Worm (Caenorhabditis elegans) whole organism, L3 larva: ENCODE data around the gene mks-1.

Experiments
- R02D3.7 ChIP-seq: fragments of 150-350 bp; optimal IDR thresholded peaks from 2 replicates; lab custom pipeline; 2014; ENCODE audit warnings: missing biosample characterization, missing genetic modification characterization
- ZK546.5 ChIP-seq: sonication (generic microtip); optimal IDR thresholded peaks from 2 replicates; lab custom pipeline; 2017; ENCODE audit warnings: missing biosample characterization, missing genetic modification characterization
- aly-2 ChIP-seq: fragments of 150-350 bp; optimal IDR thresholded peaks from 2 replicates; lab custom pipeline; 2014; ENCODE audit warnings: missing biosample characterization, missing genetic modification characterization
- ceh-16 ChIP-seq: sonication (generic microtip); optimal IDR thresholded peaks from 2 replicates; lab custom pipeline; 2017; ENCODE audit warnings: missing biosample characterization, missing genetic modification characterization
- ceh-28 ChIP-seq: fragments of 150-350 bp; optimal IDR thresholded peaks from 2 replicates; lab custom pipeline; 2014; ENCODE audit warnings: missing biosample characterization, missing genetic modification reagents, missing genetic modification characterization
- ceh-82 ChIP-seq: fragments of 150-350 bp; optimal IDR thresholded peaks from 2 replicates; lab custom pipeline; 2014; ENCODE audit warnings: missing biosample characterization, missing genetic modification characterization
- ceh-9 ChIP-seq: sonication (generic microtip); optimal IDR thresholded peaks from 2 replicates; lab custom pipeline; 2018; ENCODE audit warnings: missing biosample characterization, missing genetic modification characterization
- egl-27 ChIP-seq: sonication (generic microtip); optimal IDR thresholded peaks from 4 replicates; lab custom pipeline; 2017; ENCODE audit warnings: missing biosample characterization, missing genetic modification reagents, missing genetic modification characterization
- egl-5 ChIP-seq: fragments of 150-350 bp; optimal IDR thresholded peaks from 2 replicates; lab custom pipeline; 2017; ENCODE audit warnings: missing biosample characterization, missing genetic modification reagents, missing genetic modification characterization, inconsistent platforms
- elt-1 ChIP-seq: fragments of 150-350 bp; optimal IDR thresholded peaks from 2 replicates; lab custom pipeline; 2014; ENCODE audit warnings: missing biosample characterization, missing genetic modification characterization
- elt-2 ChIP-seq: sonication (generic microtip); optimal IDR thresholded peaks from 2 replicates; lab custom pipeline; 2016; ENCODE audit warnings: missing genetic modification reagents, mild to moderate bottlenecking, missing genetic modification characterization, missing compliant biosample characterization
- elt-3 ChIP-seq, 3 experiments: fragments of 150-350 bp in 1 of 3; sonication (generic microtip) in 2 of 3; optimal IDR thresholded peaks; 2 replicates in 2 of 3; 4 replicates in 1 of 3; lab custom pipeline; 2014 to 2017; ENCODE audit warnings: missing biosample characterization in 3 of 3, missing genetic modification characterization in 3 of 3
- eor-1 ChIP-seq, 2 experiments: fragments of 150-350 bp; optimal IDR thresholded peaks; 2 replicates each; lab custom pipeline; 2014 to 2018; ENCODE audit warnings: missing biosample characterization in 2 of 2, missing genetic modification characterization in 2 of 2
- fkh-2 ChIP-seq: fragments of 150-350 bp; optimal IDR thresholded peaks from 2 replicates; lab custom pipeline; 2014; ENCODE audit warnings: missing biosample characterization, missing genetic modification reagents, missing genetic modification characterization
- hmg-11 ChIP-seq: sonication (generic microtip); optimal IDR thresholded peaks from 2 replicates; lab custom pipeline; 2016; ENCODE audit warnings: missing genetic modification characterization, missing compliant biosample characterization
- lin-15B ChIP-seq: fragments of 150-350 bp; optimal IDR thresholded peaks from 2 replicates; lab custom pipeline; 2014; ENCODE audit warnings: missing biosample characterization, missing genetic modification characterization
- lin-39 ChIP-seq: fragments of 150-350 bp; optimal IDR thresholded peaks from 2 replicates; lab custom pipeline; 2018; ENCODE audit warnings: missing biosample characterization, missing genetic modification reagents, missing genetic modification characterization
- mdl-1 ChIP-seq: fragments of 150-350 bp; optimal IDR thresholded peaks from 2 replicates; lab custom pipeline; 2014; ENCODE audit warnings: missing biosample characterization, missing genetic modification characterization
- mml-1 ChIP-seq: fragments of 150-350 bp; sonication (generic microtip); optimal IDR thresholded peaks from 3 replicates; lab custom pipeline; 2014; ENCODE audit warnings: missing biosample characterization, missing genetic modification characterization
- nfya-1 ChIP-seq: sonication (generic microtip); optimal IDR thresholded peaks from 2 replicates; lab custom pipeline; 2017; ENCODE audit warnings: missing genetic modification characterization, mild to moderate bottlenecking, missing compliant biosample characterization, antibody characterized with exemption, moderate library complexity; ENCODE audit not compliant: insufficient read depth
- nhr-11 ChIP-seq: fragments of 150-350 bp; optimal IDR thresholded peaks from 2 replicates; lab custom pipeline; 2014; ENCODE audit warnings: missing biosample characterization, missing genetic modification characterization
- nhr-12 ChIP-seq: fragments of 150-350 bp; optimal IDR thresholded peaks from 2 replicates; lab custom pipeline; 2014; ENCODE audit warnings: missing biosample characterization, missing genetic modification characterization
- nhr-23 ChIP-seq: fragments of 150-350 bp; optimal IDR thresholded peaks from 2 replicates; lab custom pipeline; 2014; ENCODE audit warnings: missing biosample characterization, missing genetic modification reagents, missing genetic modification characterization
- nhr-237 ChIP-seq: fragments of 150-350 bp; optimal IDR thresholded peaks from 2 replicates; lab custom pipeline; 2014; ENCODE audit warnings: missing biosample characterization, missing genetic modification characterization
- nhr-43 ChIP-seq: sonication (generic microtip); optimal IDR thresholded peaks from 2 replicates; lab custom pipeline; 2016; ENCODE audit warnings: mild to moderate bottlenecking, missing genetic modification characterization, missing compliant biosample characterization; ENCODE audit not compliant: poor library complexity, severe bottlenecking
- nhr-67 ChIP-seq: fragments of 150-350 bp; optimal IDR thresholded peaks from 2 replicates; lab custom pipeline; 2014; ENCODE audit warnings: missing biosample characterization, missing genetic modification characterization
- nhr-76 ChIP-seq: fragments of 150-350 bp; sonication (generic microtip); optimal IDR thresholded peaks from 5 replicates; lab custom pipeline; 2014; ENCODE audit warnings: missing biosample characterization, missing genetic modification characterization
- nhr-77 ChIP-seq: fragments of 150-350 bp; optimal IDR thresholded peaks from 2 replicates; lab custom pipeline; 2014; ENCODE audit warnings: missing biosample characterization, missing genetic modification characterization
- pha-4 ChIP-seq: fragments of 150-350 bp; optimal IDR thresholded peaks from 2 replicates; lab custom pipeline; 2014; ENCODE audit warnings: missing biosample characterization, missing genetic modification reagents, missing genetic modification characterization
- pqm-1 ChIP-seq: fragments of 150-350 bp; optimal IDR thresholded peaks from 2 replicates; lab custom pipeline; 2017; ENCODE audit warnings: missing biosample characterization, missing genetic modification characterization, inconsistent platforms
- sea-2 ChIP-seq: fragments of 150-350 bp; sonication (generic microtip); optimal IDR thresholded peaks from 4 replicates; lab custom pipeline; 2014; ENCODE audit warnings: missing biosample characterization, missing genetic modification reagents, missing genetic modification characterization
- skn-1 ChIP-seq: fragments of 150-350 bp; optimal IDR thresholded peaks from 2 replicates; lab custom pipeline; 2014; ENCODE audit warnings: missing biosample characterization, missing genetic modification characterization
- snpc-4 ChIP-seq: fragments of 150-350 bp; optimal IDR thresholded peaks from 2 replicates; lab custom pipeline; 2014; ENCODE audit warnings: missing biosample characterization, missing genetic modification characterization
- tbx-2 ChIP-seq: sonication (generic microtip); optimal IDR thresholded peaks from 2 replicates; lab custom pipeline; 2016; ENCODE audit warnings: mild to moderate bottlenecking, missing genetic modification characterization, missing compliant biosample characterization
- unc-39 ChIP-seq: sonication (generic microtip); optimal IDR thresholded peaks from 4 replicates; lab custom pipeline; 2017; ENCODE audit warnings: missing biosample characterization, missing genetic modification characterization
- unc-62 ChIP-seq: fragments of 150-350 bp; sonication (generic microtip); optimal IDR thresholded peaks from 4 replicates; lab custom pipeline; 2014; ENCODE audit warnings: missing biosample characterization, missing genetic modification reagents, missing genetic modification characterization
- zag-1 ChIP-seq: fragments of 150-350 bp; optimal IDR thresholded peaks from 2 replicates; lab custom pipeline; 2014; ENCODE audit warnings: missing biosample characterization, missing genetic modification characterization
- ztf-11 ChIP-seq: fragments of 150-350 bp; optimal IDR thresholded peaks from 2 replicates; lab custom pipeline; 2014; ENCODE audit warnings: missing biosample characterization, missing genetic modification characterization
- ztf-4 ChIP-seq: fragments of 150-350 bp; optimal IDR thresholded peaks from 2 replicates; lab custom pipeline; 2014; ENCODE audit warnings: missing biosample characterization, missing genetic modification characterization

The mks-1 gene

DNA sequence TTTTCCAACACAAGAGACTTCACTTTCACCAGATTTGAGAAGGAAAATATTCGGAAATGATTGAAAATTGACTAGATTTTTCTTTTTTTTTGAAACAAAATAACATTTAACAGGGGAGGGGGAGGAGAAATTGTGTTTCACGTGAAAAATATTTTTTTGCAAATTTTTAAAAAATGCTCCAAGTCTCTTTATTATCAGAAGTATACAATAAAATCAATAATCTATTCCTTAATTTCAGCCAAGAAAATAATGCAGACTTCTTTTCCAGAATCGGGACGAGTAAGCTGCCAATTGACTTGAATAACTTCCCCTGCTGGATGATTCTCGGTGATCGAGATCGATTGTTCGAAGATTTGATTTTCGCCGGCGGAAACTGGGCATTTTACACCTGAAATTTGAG, 12.2 kb downstream of the mks-1 start, which contains the start of gene R148.7:
Gene R148.7, minus strand, starts transcription at position 101 of the 400 bp plus-strand sequence.
- TF ChIP-seq hmg-11 (tag; lab: Kevin White, UChicago) (no peak), nhr-67 (no peak), egl-5 (tag; lab: Kevin White, UChicago) (no peak), ztf-4 (no peak), ceh-9 (tag; lab: Kevin White, UChicago) (no peak), fkh-2 (tag; lab: Kevin White, UChicago) (no peak), ztf-11 (no peak), nhr-77 (tag; lab: Kevin White, UChicago) (no peak), skn-1 (tag; lab: Kevin White, UChicago) (no peak), egl-27 (tag; lab: Kevin White, UChicago) (no peak), ceh-82 (no peak), tbx-2 (tag; lab: Kevin White, UChicago) (no peak)
- TF ChIP-seq, all 47 proteins: peak for 0

DNA sequence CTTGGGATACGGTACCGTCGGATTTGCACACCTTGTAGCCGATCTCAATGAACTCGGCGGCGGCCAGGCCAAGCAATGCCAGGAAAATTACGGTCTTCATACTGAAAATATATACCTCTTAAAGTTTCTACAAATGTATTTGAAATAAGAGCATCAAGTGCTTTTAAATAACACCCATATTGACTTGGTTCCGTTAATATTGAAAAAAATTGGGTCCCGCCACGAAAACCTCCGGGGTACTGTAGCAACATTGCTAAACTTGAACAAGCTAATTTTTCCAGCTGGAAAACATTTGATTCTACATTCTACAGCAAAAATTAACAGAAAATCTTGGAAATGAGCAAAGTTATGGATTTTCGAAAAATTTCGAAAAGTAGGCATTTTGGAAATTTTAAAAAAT, 13.3 kb downstream of the mks-1 start, which contains the start of gene heh-1:
Gene heh-1, minus strand, starts transcription at position 101 of the 400 bp plus-strand sequence.
- TF ChIP-seq nhr-43 (tag; lab: Kevin White, UChicago) (no peak), nhr-12 (tag; lab: Kevin White, UChicago) (no peak), sea-2 (no peak)

DNA sequence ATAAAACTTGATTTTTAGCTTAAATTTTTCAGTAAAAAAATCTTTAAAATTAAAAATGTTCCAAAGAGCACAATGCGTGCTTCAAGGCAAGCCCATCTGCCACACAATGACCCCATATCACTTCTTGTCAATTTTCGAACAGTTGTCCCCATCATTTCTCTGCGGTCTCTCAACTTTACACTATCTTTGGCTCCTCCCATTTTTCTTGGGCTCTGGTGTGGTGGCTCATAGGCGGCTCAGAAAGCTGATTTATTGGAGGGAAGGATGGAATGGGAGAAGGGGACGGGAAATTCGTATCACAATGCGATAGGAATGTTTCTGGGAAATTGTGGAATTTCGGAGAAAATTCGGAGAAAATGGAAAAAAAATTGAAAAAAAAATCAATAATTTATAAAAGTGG, 14.5 kb downstream of the mks-1 start:
- TF ChIP-seq ztf-11 (no peak), nfya-1 (tag; lab: Kevin White, UChicago) (peak; percentile 35)
- TF ChIP-seq, all 47 proteins: peak for 1

DNA sequence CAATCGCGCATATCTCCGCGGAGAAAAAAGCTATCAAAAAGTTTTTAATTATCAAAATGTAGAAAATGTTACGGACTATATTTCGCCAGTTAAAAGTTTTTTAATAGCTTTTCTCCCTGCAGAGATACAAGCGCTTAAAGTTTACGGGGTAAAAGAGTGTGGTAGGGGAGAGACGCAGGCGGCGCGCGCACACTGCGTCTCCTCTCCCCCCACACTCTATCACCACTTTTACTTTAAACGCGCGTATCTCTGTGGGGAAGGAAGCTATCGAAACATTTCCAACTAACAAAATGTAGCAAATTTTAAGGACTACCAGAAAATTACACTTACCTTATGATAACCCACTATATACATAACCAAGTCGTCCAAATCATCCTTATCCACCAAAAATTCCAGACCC, 17.5 kb downstream of the mks-1 start:
- TF ChIP-seq unc-62 (GFP tag; lab: Kevin White, UChicago) (no peak), R02D3.7 (tag; lab: Kevin White, UChicago) (no peak), ceh-16 (no peak), lin-15B (tag; lab: Kevin White, UChicago) (no peak), eor-1 (tag; optimal IDR thresholded peaks at IDR 0.05; lab: Kevin White, UChicago) (no peak), snpc-4 (tag; lab: Kevin White, UChicago) (no peak), mdl-1 (tag; lab: Kevin White, UChicago) (no peak), pha-4 (tag; lab: Kevin White, UChicago) (no peak), elt-3 (tag; optimal IDR thresholded peaks at IDR 0.05; lab: Kevin White, UChicago) (no peak), elt-2 (tag; lab: Kevin White, UChicago) (no peak), zag-1 (tag; lab: Kevin White, UChicago) (no peak), ceh-9 (tag; lab: Kevin White, UChicago) (no peak), ceh-82 (no peak), tbx-2 (tag; lab: Kevin White, UChicago) (no peak), nhr-11 (tag; lab: Kevin White, UChicago) (no peak), nhr-23 (tag; lab: Kevin White, UChicago) (no peak), ztf-11 (no peak), ZK546.5 (tag; lab: Kevin White, UChicago) (no peak), nhr-77 (tag; lab: Kevin White, UChicago) (no peak)

DNA sequence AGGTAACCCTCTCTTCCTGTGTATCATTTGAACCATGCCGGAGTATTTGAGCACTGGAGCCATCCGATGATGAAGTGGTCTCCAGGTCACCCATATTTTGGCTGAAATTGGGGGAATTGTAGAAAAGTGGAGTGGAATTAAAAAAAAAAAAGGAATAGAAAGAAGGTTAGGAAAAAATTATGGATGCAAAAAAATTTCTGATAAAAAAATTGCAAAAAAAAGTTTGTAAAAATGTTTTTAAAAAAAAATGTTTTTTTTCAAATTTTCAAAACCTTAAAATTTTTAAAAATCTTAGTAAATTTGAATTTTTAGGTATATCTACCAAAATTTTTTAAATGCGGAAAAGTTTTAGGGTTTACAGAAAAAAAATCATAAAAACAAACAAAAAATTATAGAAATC, 33.0 kb downstream of the mks-1 start, which contains the start of gene frm-8:
Gene frm-8, minus strand, starts transcription at position 101 of the 400 bp plus-strand sequence.
- TF ChIP-seq elt-1 (tag; lab: Kevin White, UChicago) (no peak), aly-2 (tag; lab: Kevin White, UChicago) (no peak), hmg-11 (tag; lab: Kevin White, UChicago) (no peak), unc-39 (tag; lab: Kevin White, UChicago) (no peak), pqm-1 (tag; lab: Kevin White, UChicago) (no peak), nhr-12 (tag; lab: Kevin White, UChicago) (no peak), ceh-16 (no peak), nhr-67 (no peak), sea-2 (no peak), lin-39 (tag; lab: Kevin White, UChicago) (no peak), ceh-28 (tag; lab: Kevin White, UChicago) (no peak), nhr-237 (tag; lab: Kevin White, UChicago) (no peak), ztf-11 (no peak), unc-62 (GFP tag; lab: Kevin White, UChicago) (no peak), nhr-76 (tag; lab: Kevin White, UChicago) (no peak), lin-15B (tag; lab: Kevin White, UChicago) (no peak), eor-1 (tag; optimal IDR thresholded peaks at IDR 0.05; lab: Kevin White, UChicago) (no peak), mml-1 (tag; lab: Kevin White, UChicago) (no peak)
- TF ChIP-seq, all 47 proteins: peak for 0
